Fruit fly (Drosophila melanogaster): Measurements from ENCODE around the gene CG14377.

Gene CG14377

dm6 chr3R:13366561-13367518 lies 30.8 kb upstream of the CG14377 start, which contains the start of gene Elp6 (continued):
- TF ChIP-seq CG6175 (GFP tag; IDR thresholded peaks at IDR 0.05) (no peak), stc (GFP tag; IDR thresholded peaks at IDR 0.05) (peak; percentile 51), Kr (GFP tag; optimal IDR thresholded peaks at IDR 0.05) (no peak), jing (GFP tag; optimal IDR thresholded peaks at IDR 0.05) (peak; percentile 39), CG32772 (GFP tag; IDR thresholded peaks at IDR 0.05) (no peak), oc (tag; optimal IDR thresholded peaks at IDR 0.05) (no peak), crc (GFP tag; optimal IDR thresholded peaks at IDR 0.05) (peak; percentile 35), Oaz (GFP tag; IDR thresholded peaks at IDR 0.05) (no peak), CG6654 (GFP tag; optimal IDR thresholded peaks at IDR 0.05) (peak; percentile 34), Abd-B (GFP tag; optimal IDR thresholded peaks at IDR 0.05) (peak; percentile 13), chm (GFP tag; IDR thresholded peaks at IDR 0.05) (no peak), tup (GFP tag; optimal IDR thresholded peaks at IDR 0.05) (no peak), CG13296 (GFP tag; optimal IDR thresholded peaks at IDR 0.05) (peak; percentile 49), CG3726 (GFP tag; IDR thresholded peaks at IDR 0.05) (no peak), jumu (GFP tag; optimal IDR thresholded peaks at IDR 0.05) (peak; percentile 28), CG4820 (GFP tag; optimal IDR thresholded peaks at IDR 0.05) (peak; percentile 53), odd (GFP tag; optimal IDR thresholded peaks at IDR 0.05) (peak; percentile 57), eyg (GFP tag; optimal IDR thresholded peaks at IDR 0.05) (peak; percentile 52), CG9876 (GFP tag; optimal IDR thresholded peaks at IDR 0.05) (no peak), lilli (GFP tag; optimal IDR thresholded peaks at IDR 0.05) (peak; percentile 69), CG6854 (GFP tag; optimal IDR thresholded peaks at IDR 0.05) (peak; percentile 53), ci (GFP tag; IDR thresholded peaks at IDR 0.05) (peak; percentile 6; the same call in 1 of the 3 replicates), peb (GFP tag; IDR thresholded peaks at IDR 0.05) (no peak), CG7556 (GFP tag; optimal IDR thresholded peaks at IDR 0.05) (peak; percentile 89), CG13287 (GFP tag; IDR thresholded peaks at IDR 0.05; ENCODE audit: partially characterized antibody) (no peak; the same call in 1 of the 2 replicates), sug (tag; optimal IDR thresholded peaks at IDR 0.05) (peak; percentile 41), CG15269 (tag; optimal IDR thresholded peaks at IDR 0.05) (peak; percentile 74), Awh (GFP tag; IDR thresholded peaks at IDR 0.05) (peak; percentile 67; the same call in 1 of the 2 replicates), CG4854 (GFP tag; optimal IDR thresholded peaks at IDR 0.05) (no peak), dysf (GFP tag; IDR thresholded peaks at IDR 0.05) (peak; percentile 76), Bgb (GFP tag; IDR thresholded peaks at IDR 0.05; ENCODE audit: partially characterized antibody) (no peak), pan (optimal IDR thresholded peaks at IDR 0.05) (no peak), pan (GFP tag; optimal IDR thresholded peaks at IDR 0.05 in 1 of 2, IDR thresholded peaks at IDR 0.05 in 1 of 2) (peak in 1 of 2 experiments; percentile 64), grn (GFP tag; optimal IDR thresholded peaks at IDR 0.05) (no peak), lola (GFP tag; optimal IDR thresholded peaks at IDR 0.05) (no peak), CG8924 (tag; optimal IDR thresholded peaks at IDR 0.05) (peak; percentile 43), cas (GFP tag; IDR thresholded peaks at IDR 0.05) (no peak), CG15696 (tag; optimal IDR thresholded peaks at IDR 0.05) (no peak), bbx (GFP tag; IDR thresholded peaks at IDR 0.05; ENCODE audit: partially characterized antibody) (no peak), Dip2 (GFP tag; IDR thresholded peaks at IDR 0.05) (0 out of 2 replicates have a peak, but pooled peaks have one; percentile 6), CG7963 (GFP tag; IDR thresholded peaks at IDR 0.05; ENCODE audit: partially characterized antibody) (no peak), insv (GFP tag; optimal IDR thresholded peaks at IDR 0.05) (no peak), CG15073 (GFP tag; optimal IDR thresholded peaks at IDR 0.05) (no peak), Dp (GFP tag; optimal IDR thresholded peaks at IDR 0.05) (no peak), CG13624 (GFP tag; optimal IDR thresholded peaks at IDR 0.05) (peak; percentile 43), CG10565 (GFP tag; optimal IDR thresholded peaks at IDR 0.05) (no peak), Bteb2 (GFP tag; optimal IDR thresholded peaks at IDR 0.05) (peak; percentile 62), Sry-δ (GFP tag; optimal IDR thresholded peaks at IDR 0.05) (peak; percentile 31), Hr39 (optimal IDR thresholded peaks at IDR 0.05) (no peak)
